Worm (Caenorhabditis elegans): ENCODE data around the gene glb-28.

glb-28 gene

ce11 chrX:15335636-15336035, 18.6 kb upstream of the glb-28 start:
- no peak for TF ChIP-seq attf-3 (GFP tag; conservative IDR thresholded peaks at IDR 0.05)
- no peak for TF ChIP-seq lin-54 (GFP tag; optimal IDR thresholded peaks at IDR 0.05)
- TF ChIP-seq rpc-1 (optimal IDR thresholded peaks at IDR 0.05), result no peak
- TF ChIP-seq rpc-1 (tag; optimal IDR thresholded peaks at IDR 0.05), result peak; percentile 29
- no peak for TF ChIP-seq Y95B8A.8 (GFP tag; IDR thresholded peaks at IDR 0.05)
- no peak for TF ChIP-seq hrde-1 (tag; optimal IDR thresholded peaks at IDR 0.05; ENCODE audit: borderline replicate concordance)
- no peak for TF ChIP-seq lsl-1 (GFP tag; optimal IDR thresholded peaks at IDR 0.05)
- no peak for TF ChIP-seq sdz-38 (tag; optimal IDR thresholded peaks at IDR 0.05)
- no peak for TF ChIP-seq B0019.2 (GFP tag; conservative IDR thresholded peaks at IDR 0.05)

DNA sequence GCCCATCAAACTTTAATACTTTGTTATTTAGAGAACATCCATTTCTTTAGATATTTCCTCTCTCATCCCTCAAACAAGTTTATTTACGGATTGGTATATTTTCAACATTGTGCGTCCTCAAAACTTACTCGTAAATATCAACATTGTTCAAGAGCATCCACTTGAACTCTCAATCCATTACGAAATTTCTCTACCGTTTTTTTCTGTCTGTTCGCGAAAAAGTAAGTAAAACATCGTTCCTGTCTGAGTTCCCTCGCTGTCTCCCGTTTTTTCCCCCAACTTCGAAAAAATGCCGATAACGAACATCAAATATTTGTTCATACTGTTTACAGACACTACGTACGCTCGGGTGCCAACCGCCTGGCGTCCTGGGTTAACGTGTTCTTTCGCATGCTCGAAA, 17.9 kb upstream of the glb-28 start:
- TF ChIP-seq nhr-80 (tag; optimal IDR thresholded peaks at IDR 0.05) (peak; percentile 20), somi-1 (GFP tag; optimal IDR thresholded peaks at IDR 0.05) (no peak), ZK185.1 (tag; optimal IDR thresholded peaks at IDR 0.05; ENCODE audit: poor library complexity, severe bottlenecking) (no peak), cebp-1 (GFP tag; IDR thresholded peaks at IDR 0.05) (no peak), cebp-1 (tag; optimal IDR thresholded peaks at IDR 0.05) (peak; percentile 42)

DNA sequence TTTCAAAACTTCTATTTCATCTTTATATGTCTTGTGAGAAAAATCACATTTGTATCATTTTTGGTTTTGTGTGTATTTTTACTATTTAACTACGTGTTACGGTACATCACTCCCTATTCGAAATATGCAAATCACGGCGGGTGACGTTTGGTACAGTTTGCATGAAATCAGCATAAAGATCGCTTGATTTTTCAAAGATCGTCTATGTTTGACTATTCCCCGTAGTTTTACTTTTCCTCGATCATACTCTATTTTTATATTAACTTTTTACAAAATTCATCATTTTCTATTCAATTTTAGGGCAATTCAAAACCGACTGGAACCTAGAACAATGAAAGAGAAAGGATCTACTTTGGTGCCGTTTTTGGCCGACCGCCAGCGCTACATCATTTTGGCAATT, 13.6 kb upstream of the glb-28 start, which contains the start of gene Y15E3A.4:
Gene Y15E3A.4 (plus strand): TSS at position 301 of the 400 bp plus-strand sequence.
- no peak for TF ChIP-seq B0261.1 (tag; optimal IDR thresholded peaks at IDR 0.05)
- no peak for TF ChIP-seq ceh-27 (GFP tag; optimal IDR thresholded peaks at IDR 0.05)
- TF ChIP-seq madf-3 (GFP tag; IDR thresholded peaks at IDR 0.05), result no peak
- no peak for TF ChIP-seq F52B5.7 (tag; optimal IDR thresholded peaks at IDR 0.05)
- no peak for TF ChIP-seq snpc-3.4 (tag; optimal IDR thresholded peaks at IDR 0.05)
- no peak for TF ChIP-seq hlh-26 (GFP tag; conservative IDR thresholded peaks at IDR 0.05)
- no peak for TF ChIP-seq lsl-1 (GFP tag; optimal IDR thresholded peaks at IDR 0.05)
- TF ChIP-seq madf-10 (tag; optimal IDR thresholded peaks at IDR 0.05), result no peak
- no peak for TF ChIP-seq tbp1 (GFP tag; optimal IDR thresholded peaks at IDR 0.05)
- TF ChIP-seq F39B2.1 (GFP tag; IDR thresholded peaks at IDR 0.05), result no peak
- no peak for TF ChIP-seq nhr-90 (tag; optimal IDR thresholded peaks at IDR 0.05)
- no peak for TF ChIP-seq F22D6.2 (tag; optimal IDR thresholded peaks at IDR 0.05)
- no peak for TF ChIP-seq F23B12.7 (tag; optimal IDR thresholded peaks at IDR 0.05; ENCODE audit: insufficient read depth)

ce11 chrX:15328343-15328742, 11.3 kb upstream of the glb-28 start:
- TF ChIP-seq ama-1 (optimal IDR thresholded peaks at IDR 0.05) (no peak), ama-1 (GFP tag; optimal IDR thresholded peaks at IDR 0.05) (no peak), mel-28 (tag; optimal IDR thresholded peaks at IDR 0.05; ENCODE audit: borderline replicate concordance) (no peak), sdz-38 (tag; optimal IDR thresholded peaks at IDR 0.05) (no peak), efl-1 (GFP tag; optimal IDR thresholded peaks at IDR 0.05) (no peak), lir-1 (GFP tag; conservative IDR thresholded peaks at IDR 0.05) (no peak), dpff-1 (tag; optimal IDR thresholded peaks at IDR 0.05) (no peak), somi-1 (GFP tag; optimal IDR thresholded peaks at IDR 0.05) (no peak), B0019.2 (GFP tag; conservative IDR thresholded peaks at IDR 0.05) (no peak), rec-8 (tag; optimal IDR thresholded peaks at IDR 0.05) (no peak), madf-6 (GFP tag; IDR thresholded peaks at IDR 0.05) (no peak)

ce11 chrX:15327238-15327637, 10.2 kb upstream of the glb-28 start:
- no peak for TF ChIP-seq lin-54 (GFP tag; optimal IDR thresholded peaks at IDR 0.05)
- TF ChIP-seq ztf-26 (tag; optimal IDR thresholded peaks at IDR 0.05), result peak; percentile 8

Data from whole organism, young adult.